Worm (Caenorhabditis elegans) whole organism, early embryonic: ENCODE data around the gene gln-3.

ENCODE experiments used
- B0310.2 ChIP-seq: sonication (generic microtip); optimal IDR thresholded peaks from 2 replicates; lab custom pipeline; 2016; ENCODE audit warnings: mild to moderate bottlenecking, missing genetic modification characterization, missing compliant biosample characterization
- F13C5.2 ChIP-seq: sonication (generic microtip); optimal IDR thresholded peaks from 2 replicates; lab custom pipeline; 2017; ENCODE audit warnings: mild to moderate bottlenecking, missing genetic modification characterization, inconsistent platforms, missing compliant biosample characterization
- aly-1 ChIP-seq: sonication (generic microtip); optimal IDR thresholded peaks from 2 replicates; lab custom pipeline; 2016; ENCODE audit warnings: missing genetic modification characterization, missing compliant biosample characterization
- ama-1 ChIP-seq: fragments of 150-350 bp; optimal IDR thresholded peaks from 2 replicates; lab custom pipeline; 2014
- ceh-13 ChIP-seq: fragments of 200-800 bp; sonication (Bioruptor generic); optimal IDR thresholded peaks from 2 replicates; lab custom pipeline; 2018; ENCODE audit warnings: mild to moderate bottlenecking, missing genetic modification characterization, missing compliant biosample characterization
- ceh-36 ChIP-seq: sonication (generic microtip); optimal IDR thresholded peaks from 2 replicates; lab custom pipeline; 2016; ENCODE audit warnings: missing genetic modification characterization, inconsistent platforms, missing compliant biosample characterization
- ets-7 ChIP-seq: sonication (generic microtip); optimal IDR thresholded peaks from 2 replicates; lab custom pipeline; 2016; ENCODE audit warnings: missing genotype, missing genetic modification characterization, missing compliant biosample characterization
- flt-1 ChIP-seq: fragments of 200-800 bp; sonication (Bioruptor generic); IDR thresholded peaks from 2 replicates; pipeline ENCODE4 v1.3.6; 2022; ENCODE audit warnings: missing genetic modification characterization, missing compliant biosample characterization
- hmbx-1 ChIP-seq: sonication (generic microtip); optimal IDR thresholded peaks from 2 replicates; lab custom pipeline; 2016; ENCODE audit warnings: mild to moderate bottlenecking, missing genetic modification characterization, missing compliant biosample characterization
- hmg-4 ChIP-seq: fragments of 200-800 bp; sonication (Bioruptor generic); optimal IDR thresholded peaks from 2 replicates; lab custom pipeline; 2018; ENCODE audit warnings: mild to moderate bottlenecking, missing genetic modification characterization, missing compliant biosample characterization
- hnd-1 ChIP-seq: sonication (generic microtip); optimal IDR thresholded peaks from 2 replicates; lab custom pipeline; 2016; ENCODE audit warnings: missing genetic modification characterization, missing compliant biosample characterization
- pes-1 ChIP-seq: fragments of 200-800 bp; sonication (Bioruptor generic); IDR thresholded peaks from 2 replicates; pipeline ENCODE4 v1.3.6; 2022; ENCODE audit warnings: missing genetic modification reagents, missing genetic modification characterization, missing compliant biosample characterization
- scrt-1 ChIP-seq: fragments of 200-800 bp; sonication (Bioruptor generic); IDR thresholded peaks from 2 replicates; pipeline ENCODE4 v1.3.6; 2022; ENCODE audit warnings: missing genetic modification characterization, missing compliant biosample characterization
- sea-1 ChIP-seq: fragments of 200-800 bp; sonication (Bioruptor generic); conservative IDR thresholded peaks from 2 replicates; pipeline ENCODE4 v1.3.6; 2022; ENCODE audit warnings: missing genetic modification characterization, missing compliant biosample characterization
- tbx-11 ChIP-seq: fragments of 200-800 bp; sonication (Bioruptor generic); IDR thresholded peaks from 2 replicates; pipeline ENCODE4 v1.3.6; 2022; ENCODE audit warnings: missing genetic modification characterization, missing compliant biosample characterization
- tbx-37 ChIP-seq: fragments of 200-800 bp; sonication (Bioruptor generic); conservative IDR thresholded peaks from 2 replicates; pipeline ENCODE4 v1.3.6; 2022; ENCODE audit warnings: missing genetic modification reagents, missing genetic modification characterization, missing compliant biosample characterization
- tra-4 ChIP-seq: sonication (generic microtip); optimal IDR thresholded peaks from 2 replicates; lab custom pipeline; 2017; ENCODE audit warnings: missing genetic modification characterization, missing compliant biosample characterization

gln-3 gene

DNA sequence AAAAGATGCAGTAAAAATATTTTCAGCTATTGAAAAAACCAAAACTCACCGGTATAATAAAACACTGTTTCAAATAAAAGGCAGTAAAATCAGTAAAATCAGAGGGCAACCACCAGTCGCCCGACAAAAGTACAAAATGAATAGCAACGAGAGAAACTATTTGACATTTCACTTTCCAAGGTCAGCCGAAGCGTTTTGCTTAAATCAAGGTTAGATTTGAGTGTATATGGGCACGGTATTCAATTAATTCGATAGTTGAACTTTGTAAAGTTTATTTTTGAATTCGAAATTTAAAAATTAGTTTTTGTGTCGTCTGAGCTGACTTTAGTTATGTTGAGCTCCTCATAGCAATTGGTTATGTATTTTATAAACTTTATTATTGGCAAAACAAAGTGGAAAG is 22.3 kb upstream of the gln-3 start:
- TF ChIP-seq tra-4 (tag; lab: Kevin White, UChicago) (no peak), sea-1 (GFP tag; lab: Robert Waterston, UW) (no peak), B0310.2 (tag; lab: Kevin White, UChicago) (no peak), flt-1 (no peak), ets-7 (no peak), ceh-36 (tag; lab: Kevin White, UChicago) (no peak), pes-1 (GFP tag; lab: Robert Waterston, UW) (no peak), tbx-37 (GFP tag; lab: Robert Waterston, UW) (no peak), hmbx-1 (no peak), F13C5.2 (no peak), tbx-11 (GFP tag; lab: Robert Waterston, UW) (no peak), hmg-4 (GFP tag; lab: Kevin White, UChicago) (no peak), aly-1 (tag; lab: Kevin White, UChicago) (no peak), ceh-13 (GFP tag; lab: Kevin White, UChicago) (no peak), hnd-1 (tag; lab: Kevin White, UChicago) (no peak), ama-1 (lab: Kevin White, UChicago) (no peak), scrt-1 (GFP tag; lab: Robert Waterston, UW) (no peak)

ce11 chrIV:16191597-16191996 is 21.1 kb upstream of the gln-3 start:
- no peak for TF ChIP-seq ets-7
- no peak for TF ChIP-seq tbx-37 (GFP tag; lab: Robert Waterston, UW)
- no peak for TF ChIP-seq tra-4 (tag; lab: Kevin White, UChicago)
- no peak for TF ChIP-seq ceh-13 (GFP tag; lab: Kevin White, UChicago)
- TF ChIP-seq hmbx-1 = no peak

DNA sequence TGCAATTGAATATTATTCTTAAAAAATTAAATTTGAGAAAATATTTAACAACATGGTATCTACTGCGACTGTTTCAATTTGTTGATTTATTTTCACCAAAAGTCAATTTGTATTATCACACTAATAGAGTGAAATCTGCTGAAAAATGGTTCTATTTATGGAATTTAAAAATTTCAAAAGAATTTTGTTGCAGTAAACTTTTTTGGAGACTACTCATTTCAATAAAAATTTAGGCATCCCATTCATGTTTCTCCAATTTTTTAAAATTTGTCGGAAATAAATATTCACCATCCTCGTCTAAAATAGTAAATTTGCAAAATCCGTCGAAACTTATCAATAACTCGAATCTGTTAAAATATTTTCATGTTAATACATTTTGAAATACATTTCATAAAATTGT is 15.5 kb upstream of the gln-3 start:
- no peak for TF ChIP-seq hmbx-1
- no peak for TF ChIP-seq pes-1 (GFP tag; lab: Robert Waterston, UW)
- no peak for TF ChIP-seq F13C5.2
- TF ChIP-seq ceh-13 (GFP tag; lab: Kevin White, UChicago) = no peak
- TF ChIP-seq ets-7 = no peak
- no peak for TF ChIP-seq scrt-1 (GFP tag; lab: Robert Waterston, UW)

DNA sequence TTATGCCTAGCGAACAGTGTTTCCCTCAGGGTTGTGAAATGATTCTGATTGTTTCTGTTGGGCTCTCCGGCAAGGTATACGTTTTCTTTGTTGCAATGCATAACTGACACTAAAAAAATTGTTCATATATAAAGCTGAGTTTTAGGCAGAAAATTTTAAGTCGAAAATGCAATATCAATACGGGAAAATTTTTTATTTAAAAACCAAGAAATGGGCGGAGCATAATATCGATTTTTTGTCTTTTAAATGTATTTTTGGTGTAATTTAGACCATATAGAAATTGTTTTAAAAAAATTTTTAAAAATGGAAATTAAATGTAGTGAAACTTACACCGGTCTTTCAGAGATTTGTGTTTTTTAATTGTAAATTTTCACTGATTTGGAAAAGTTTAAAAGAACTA is 14.0 kb upstream of the gln-3 start, which contains the start of gene Y105C5B.1413:
Y105C5B.1413 (minus strand) TSS at position 101 of the 400 bp plus-strand sequence.
- TF ChIP-seq tbx-11 (GFP tag; lab: Robert Waterston, UW) = no peak
- no peak for TF ChIP-seq F13C5.2
- no peak for TF ChIP-seq hmbx-1
- TF ChIP-seq tra-4 (tag; lab: Kevin White, UChicago) = no peak
- no peak for TF ChIP-seq scrt-1 (GFP tag; lab: Robert Waterston, UW)
- TF ChIP-seq pes-1 (GFP tag; lab: Robert Waterston, UW) = no peak
- TF ChIP-seq tbx-37 (GFP tag; lab: Robert Waterston, UW) = no peak
- TF ChIP-seq ets-7 = no peak
- no peak for TF ChIP-seq sea-1 (GFP tag; lab: Robert Waterston, UW)
- no peak for TF ChIP-seq hmg-4 (GFP tag; lab: Kevin White, UChicago)
- TF ChIP-seq hnd-1 (tag; lab: Kevin White, UChicago) = no peak
- no peak for TF ChIP-seq ceh-36 (tag; lab: Kevin White, UChicago)
- TF ChIP-seq aly-1 (tag; lab: Kevin White, UChicago) = no peak

- TF ChIP-seq flt-1 = no peak
- no peak for TF ChIP-seq tbx-37 (GFP tag; lab: Robert Waterston, UW)
- TF ChIP-seq F13C5.2 = no peak
- no peak for TF ChIP-seq ceh-13 (GFP tag; lab: Kevin White, UChicago)
- TF ChIP-seq tra-4 (tag; lab: Kevin White, UChicago) = no peak
- TF ChIP-seq pes-1 (GFP tag; lab: Robert Waterston, UW) = no peak
- TF ChIP-seq hmbx-1 = no peak
- TF ChIP-seq hmg-4 (GFP tag; lab: Kevin White, UChicago) = no peak
- TF ChIP-seq scrt-1 (GFP tag; lab: Robert Waterston, UW) = no peak
- TF ChIP-seq ets-7 = no peak
- TF ChIP-seq ceh-36 (tag; lab: Kevin White, UChicago) = no peak
- no peak for TF ChIP-seq ama-1 (lab: Kevin White, UChicago)
- TF ChIP-seq aly-1 (tag; lab: Kevin White, UChicago) = no peak
These were observed 10.5 kb upstream of the gln-3 start for ce11 chrIV:16180898-16181482.

DNA sequence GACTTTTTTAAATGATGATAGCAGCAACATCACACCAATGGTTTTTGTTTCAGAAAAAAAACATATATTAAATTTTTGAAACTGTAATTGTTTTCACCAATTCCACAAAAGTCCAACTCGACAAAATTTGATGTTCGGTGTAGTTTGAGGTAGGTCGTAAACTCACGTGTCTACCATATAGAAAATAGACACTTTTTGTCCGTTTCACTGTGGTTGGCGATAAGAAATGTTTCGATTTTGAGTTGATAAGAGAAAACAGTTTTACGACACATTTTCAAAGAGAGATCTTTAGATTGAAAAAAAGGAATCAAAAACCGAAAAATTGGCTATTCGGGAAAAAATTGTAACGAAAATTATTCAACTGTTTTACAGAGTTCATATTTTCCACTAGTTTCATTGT is 8.0 kb upstream of the gln-3 start:
- no peak for TF ChIP-seq ets-7
- no peak for TF ChIP-seq tbx-11 (GFP tag; lab: Robert Waterston, UW)
- TF ChIP-seq hmbx-1 = no peak
- no peak for TF ChIP-seq pes-1 (GFP tag; lab: Robert Waterston, UW)
- TF ChIP-seq ceh-36 (tag; lab: Kevin White, UChicago) = no peak

- no peak for TF ChIP-seq sea-1 (GFP tag; lab: Robert Waterston, UW)
- TF ChIP-seq aly-1 (tag; lab: Kevin White, UChicago) = no peak
- no peak for TF ChIP-seq tbx-37 (GFP tag; lab: Robert Waterston, UW)
- TF ChIP-seq ets-7 = no peak
- no peak for TF ChIP-seq ama-1 (lab: Kevin White, UChicago)
- no peak for TF ChIP-seq flt-1
- no peak for TF ChIP-seq hnd-1 (tag; lab: Kevin White, UChicago)
- no peak for TF ChIP-seq hmbx-1
- no peak for TF ChIP-seq B0310.2 (tag; lab: Kevin White, UChicago)
- no peak for TF ChIP-seq scrt-1 (GFP tag; lab: Robert Waterston, UW)
- TF ChIP-seq F13C5.2 = no peak
- no peak for TF ChIP-seq ceh-36 (tag; lab: Kevin White, UChicago)
- TF ChIP-seq tbx-11 (GFP tag; lab: Robert Waterston, UW) = no peak
- TF ChIP-seq tra-4 (tag; lab: Kevin White, UChicago) = no peak
- TF ChIP-seq pes-1 (GFP tag; lab: Robert Waterston, UW) = no peak
- no peak for TF ChIP-seq hmg-4 (GFP tag; lab: Kevin White, UChicago)
- TF ChIP-seq ceh-13 (GFP tag; lab: Kevin White, UChicago) = no peak
These were observed 6.3 kb upstream of the gln-3 start for ce11 chrIV:16176808-16177207.
